Worm (Caenorhabditis elegans) whole organism, midembryonic: Measurements from ENCODE around the gene R05H5.3.

Experiments
- cog-1 ChIP-seq: sonication (generic microtip); optimal IDR thresholded peaks from 2 replicates; lab custom pipeline; 2016; ENCODE audit warnings: missing genetic modification characterization, missing compliant biosample characterization
- med-1 ChIP-seq: sonication (generic microtip); optimal IDR thresholded peaks from 2 replicates; lab custom pipeline; 2017; ENCODE audit warnings: missing genetic modification characterization, mild to moderate bottlenecking, missing compliant biosample characterization, antibody characterized with exemption, missing genetic modification reagents; ENCODE audit not compliant: insufficient read depth

- no peak for TF ChIP-seq med-1
- TF ChIP-seq cog-1 (tag; lab: Kevin White, UChicago), result no peak
Observed at ce11 chrII:10170837-10171318, 26.5 kb upstream of the R05H5.3 start, which contains the start of gene gpd-4.
